Fruit fly (Drosophila melanogaster) S2 (cell line): ENCODE results near the gene oxt.

Experiments used
- CG8478 ChIP-seq: fragments of >200 bp; optimal IDR thresholded peaks from 2 replicates; lab custom pipeline; 2018
- CTCF ChIP-seq, 2 experiments: fragments of >200 bp; optimal IDR thresholded peaks; 2 replicates each; lab custom pipeline; 2018

- TF ChIP-seq CG8478 (lab: Kevin White, UChicago) (no peak), CTCF (optimal IDR thresholded peaks at IDR 0.05; lab: Kevin White, UChicago) (no peak)
These were observed 50.1 kb downstream of the oxt start, which contains the start of gene CG15878 for dm6 chr3L:2212403-2212802.
